Fruit fly (Drosophila melanogaster) whole organism, wandering third instar larva: ENCODE data around the gene Polr2I.
A peak's percentile ranks its signal among the peaks of the same experiment; 100 is the strongest.

Experiments
- Abd-B ChIP-seq: fragments of >200 bp; optimal IDR thresholded peaks from 2 replicates; lab custom pipeline; 2017; ENCODE audit warnings: missing biosample characterization, missing genetic modification characterization
- CG32264 ChIP-seq: fragments of 200-800 bp; sonication (Bioruptor generic); optimal IDR thresholded peaks from 2 replicates; lab custom pipeline; 2016; ENCODE audit warnings: missing biosample characterization, missing genetic modification characterization
- CG9705 ChIP-seq: fragments of 200-800 bp; sonication (Bioruptor generic); optimal IDR thresholded peaks from 2 replicates; lab custom pipeline; 2018; ENCODE audit warnings: missing biosample characterization, mild to moderate bottlenecking, missing genetic modification characterization
- CrebA ChIP-seq: fragments of 200-800 bp; sonication (Bioruptor generic); optimal IDR thresholded peaks from 2 replicates; lab custom pipeline; 2016; ENCODE audit warnings: missing biosample characterization, mild to moderate bottlenecking, missing genetic modification characterization, borderline replicate concordance
- Dfd ChIP-seq: fragments of >200 bp; optimal IDR thresholded peaks from 2 replicates; lab custom pipeline; 2017; ENCODE audit warnings: missing biosample characterization, missing genetic modification characterization
- Dif ChIP-seq: fragments of 200-275, 200-300 bp; sonication (Bioruptor generic); optimal IDR thresholded peaks from 2 replicates; lab custom pipeline; 2018; ENCODE audit warnings: missing biosample characterization, missing genetic modification characterization; ENCODE audit not compliant: partially characterized antibody
- GATAd ChIP-seq: sonication (Bioruptor generic); optimal IDR thresholded peaks from 2 replicates; lab custom pipeline; 2016; ENCODE audit warnings: missing biosample characterization, missing genetic modification characterization
- HLH106 ChIP-seq: fragments of 200-800 bp; optimal IDR thresholded peaks from 3 replicates; lab custom pipeline; 2019; ENCODE audit warnings: missing biosample characterization, mild to moderate bottlenecking, missing genetic modification characterization, moderate library complexity
- Hnf4 ChIP-seq: fragments of 200-800 bp; sonication (Bioruptor generic); optimal IDR thresholded peaks from 2 replicates; lab custom pipeline; 2016; ENCODE audit warnings: missing biosample characterization, mild to moderate bottlenecking, missing genetic modification characterization
- Hr78 ChIP-seq: fragments of >200 bp; optimal IDR thresholded peaks from 2 replicates; lab custom pipeline; 2017; ENCODE audit warnings: missing biosample characterization, missing genetic modification characterization
- Hr83 ChIP-seq: fragments of 200-300 bp; sonication (Bioruptor generic); optimal IDR thresholded peaks from 2 replicates; lab custom pipeline; 2016; ENCODE audit warnings: missing biosample characterization, mild to moderate bottlenecking, missing genetic modification characterization, moderate library complexity; ENCODE audit not compliant: poor library complexity, severe bottlenecking
- Jra ChIP-seq: sonication (Bioruptor generic); optimal IDR thresholded peaks from 2 replicates; lab custom pipeline; 2016; ENCODE audit warnings: missing biosample characterization, missing genetic modification characterization
- Mio ChIP-seq: sonication (Bioruptor generic); optimal IDR thresholded peaks from 2 replicates; lab custom pipeline; 2016; ENCODE audit warnings: missing biosample characterization, missing genetic modification characterization
- Myc ChIP-seq: fragments of >200 bp; optimal IDR thresholded peaks from 2 replicates; lab custom pipeline; 2017
- N ChIP-seq: fragments of >200 bp; optimal IDR thresholded peaks from 2 replicates; lab custom pipeline; 2018; ENCODE audit warnings: missing biosample characterization, missing external identifiers, missing genetic modification characterization
- OdsH ChIP-seq: fragments of 200-800 bp; sonication (Bioruptor generic); optimal IDR thresholded peaks from 2 replicates; lab custom pipeline; 2016; ENCODE audit warnings: missing biosample characterization, mild to moderate bottlenecking, missing genetic modification characterization
- Rel ChIP-seq, 2 experiments: fragments of 200-800 bp; sonication (Bioruptor generic) in 1 of 2; optimal IDR thresholded peaks; 2 replicates in 1 of 2; 3 replicates in 1 of 2; lab custom pipeline; 2016 to 2019; ENCODE audit warnings: mild to moderate bottlenecking in 2 of 2, missing biosample characterization in 2 of 2, missing genetic modification characterization in 2 of 2, moderate library complexity in 1 of 2
- Sp1 ChIP-seq: fragments of 200-800 bp; sonication (Bioruptor generic); optimal IDR thresholded peaks from 3 replicates; lab custom pipeline; 2019; ENCODE audit warnings: missing biosample characterization, mild to moderate bottlenecking, missing genetic modification characterization, moderate library complexity
- Vsx2 ChIP-seq: fragments of 200-300, 225-300 bp; sonication (Bioruptor generic); optimal IDR thresholded peaks from 2 replicates; lab custom pipeline; 2018; ENCODE audit warnings: missing biosample characterization, missing genetic modification characterization; ENCODE audit not compliant: partially characterized antibody
- br ChIP-seq: fragments of 200-800 bp; sonication (Bioruptor generic); optimal IDR thresholded peaks from 2 replicates; lab custom pipeline; 2016; ENCODE audit warnings: missing biosample characterization, missing genetic modification characterization
- brk ChIP-seq: fragments of 200-800 bp; sonication (Bioruptor generic); optimal IDR thresholded peaks from 2 replicates; lab custom pipeline; 2016; ENCODE audit warnings: missing biosample characterization, mild to moderate bottlenecking, missing genetic modification characterization
- dl ChIP-seq, 2 experiments: fragments of 175-275, 200-275 bp in 1 of 2; fragments of 200-275 bp in 1 of 2; sonication (Bioruptor generic); optimal IDR thresholded peaks; lab custom pipeline; 2018; ENCODE audit warnings: mild to moderate bottlenecking in 2 of 2, missing biosample characterization in 2 of 2, missing genetic modification characterization in 2 of 2, moderate library complexity in 2 of 2; ENCODE audit not compliant: partially characterized antibody in 2 of 2, insufficient read depth in 1 of 2
- dmrt93B ChIP-seq: fragments of 200-800 bp; sonication (Bioruptor generic); optimal IDR thresholded peaks from 2 replicates; lab custom pipeline; 2018; ENCODE audit warnings: missing biosample characterization, mild to moderate bottlenecking, missing genetic modification characterization
- dsf ChIP-seq: sonication (Bioruptor generic); optimal IDR thresholded peaks from 2 replicates; lab custom pipeline; 2016; ENCODE audit warnings: missing biosample characterization, missing genetic modification characterization, borderline replicate concordance
- ey ChIP-seq: fragments of 200-800 bp; sonication (Bioruptor generic); optimal IDR thresholded peaks from 2 replicates; lab custom pipeline; 2016; ENCODE audit warnings: missing biosample characterization, missing genetic modification characterization
- foxo ChIP-seq, 2 experiments: fragments of 200-800 bp; sonication (Bioruptor generic); optimal IDR thresholded peaks; 2 replicates in 1 of 2; 3 replicates in 1 of 2; lab custom pipeline; 2016 to 2017; ENCODE audit warnings: missing biosample characterization in 2 of 2, missing genetic modification characterization in 2 of 2
- fru ChIP-seq: fragments of 200-800 bp; sonication (Bioruptor generic); optimal IDR thresholded peaks from 3 replicates; lab custom pipeline; 2016; ENCODE audit warnings: missing biosample characterization, mild to moderate bottlenecking, missing genetic modification characterization
- h ChIP-seq: fragments of 200-800 bp; sonication (Bioruptor generic); optimal IDR thresholded peaks from 3 replicates; lab custom pipeline; 2016; ENCODE audit warnings: missing biosample characterization, mild to moderate bottlenecking, missing genetic modification characterization
- jim ChIP-seq: fragments of 175-275, 200-325 bp; sonication (Bioruptor generic); optimal IDR thresholded peaks from 2 replicates; lab custom pipeline; 2016; ENCODE audit warnings: missing biosample characterization, mild to moderate bottlenecking, missing genetic modification characterization
- lola ChIP-seq: fragments of >200 bp; optimal IDR thresholded peaks from 2 replicates; lab custom pipeline; 2017; ENCODE audit warnings: missing biosample characterization, missing genetic modification characterization
- pan ChIP-seq: fragments of >200 bp; optimal IDR thresholded peaks from 2 replicates; lab custom pipeline; 2017
- psq ChIP-seq: fragments of 200-800 bp; sonication (Bioruptor generic); optimal IDR thresholded peaks from 3 replicates; lab custom pipeline; 2017; ENCODE audit warnings: missing biosample characterization, mild to moderate bottlenecking, missing genetic modification characterization, moderate library complexity
- rgr ChIP-seq: fragments of 200-800 bp; sonication (Bioruptor generic); optimal IDR thresholded peaks from 3 replicates; lab custom pipeline; 2016; ENCODE audit warnings: missing biosample characterization, mild to moderate bottlenecking, missing genetic modification characterization
- sage ChIP-seq: fragments of 200-800 bp; sonication (Bioruptor generic); optimal IDR thresholded peaks from 2 replicates; lab custom pipeline; 2016; ENCODE audit warnings: missing biosample characterization, mild to moderate bottlenecking, missing genetic modification characterization
- sv ChIP-seq: fragments of 200-800 bp; sonication (Bioruptor generic); optimal IDR thresholded peaks from 3 replicates; lab custom pipeline; 2016; ENCODE audit warnings: missing biosample characterization, missing genetic modification characterization
- tai ChIP-seq: sonication (Bioruptor generic); optimal IDR thresholded peaks from 2 replicates; lab custom pipeline; 2016; ENCODE audit warnings: missing biosample characterization, missing genetic modification characterization
- usp ChIP-seq: fragments of >200 bp; optimal IDR thresholded peaks from 2 replicates; lab custom pipeline; 2017; ENCODE audit warnings: missing biosample characterization, missing genetic modification characterization
- woc ChIP-seq: sonication (Bioruptor generic); optimal IDR thresholded peaks from 2 replicates; lab custom pipeline; 2016; ENCODE audit warnings: missing biosample characterization, mild to moderate bottlenecking, missing genetic modification characterization

Gene Polr2I

DNA sequence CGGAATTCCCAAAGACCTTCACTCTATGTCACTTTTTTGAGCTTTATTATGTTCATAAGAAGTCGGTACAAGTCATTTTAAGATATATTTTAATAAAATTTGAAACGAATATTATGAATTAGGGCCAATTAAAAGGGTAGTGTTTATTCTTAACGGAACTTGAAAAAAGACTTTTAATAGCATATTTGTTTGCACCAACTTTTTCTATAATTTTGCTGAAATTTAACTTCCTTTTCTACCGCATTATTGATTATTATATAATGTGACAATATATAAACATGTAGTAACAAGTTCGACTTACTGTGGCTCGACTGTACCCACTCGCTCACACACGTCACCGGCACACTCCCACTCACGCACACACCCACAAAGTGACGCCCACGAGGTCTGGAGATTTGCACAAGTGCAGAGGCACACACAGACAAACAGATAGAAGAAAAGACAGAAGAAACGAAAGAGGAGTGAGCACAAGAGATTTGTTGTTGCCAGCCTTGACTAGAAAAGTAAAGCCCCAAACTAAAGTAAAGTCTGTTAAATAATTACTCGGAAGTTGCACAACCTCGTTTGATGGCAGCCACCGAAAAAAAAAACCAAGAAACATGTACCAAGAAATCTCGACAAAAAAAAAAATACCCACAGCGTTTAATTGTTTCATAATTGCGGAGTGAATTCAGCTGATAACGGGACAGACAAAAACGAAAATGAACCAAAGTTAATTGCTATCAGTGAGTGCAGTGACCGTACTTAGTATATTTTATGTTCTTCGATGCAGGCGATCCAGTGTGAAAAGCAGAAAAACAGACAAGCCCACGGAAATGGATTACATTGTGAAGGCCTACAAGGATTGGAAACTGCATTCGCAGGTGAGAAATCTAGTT lies 18.7 kb upstream of the Polr2I start:
- TF ChIP-seq usp (GFP tag; lab: Kevin White, UChicago) = no peak
- peak; percentile 54 for TF ChIP-seq fru (GFP tag; lab: Kevin White, UChicago)
- no peak for TF ChIP-seq Rel (GFP tag; optimal IDR thresholded peaks at IDR 0.05; lab: Kevin White, UChicago)
- peak; percentile 84 for TF ChIP-seq Rel (tag; optimal IDR thresholded peaks at IDR 0.05; lab: Kevin White, UChicago)
- TF ChIP-seq Hr78 (GFP tag; lab: Kevin White, UChicago) = no peak
- TF ChIP-seq Mio (GFP tag; lab: Kevin White, UChicago) = no peak
- peak in 1 of 2 experiments; percentile 57 for TF ChIP-seq foxo (GFP tag; optimal IDR thresholded peaks at IDR 0.05; lab: Kevin White, UChicago)
- TF ChIP-seq Abd-B = no peak
- TF ChIP-seq GATAd (GFP tag; lab: Kevin White, UChicago) = no peak
- peak; percentile 69 for TF ChIP-seq h (GFP tag; lab: Kevin White, UChicago)
- TF ChIP-seq dsf (GFP tag; lab: Kevin White, UChicago) = no peak
- no peak for TF ChIP-seq tai (GFP tag; lab: Kevin White, UChicago)
- no peak for TF ChIP-seq CrebA (GFP tag; lab: Kevin White, UChicago)
- peak; percentile 22 for TF ChIP-seq rgr (GFP tag; lab: Kevin White, UChicago)
- no peak for TF ChIP-seq CG9705 (GFP tag; lab: Kevin White, UChicago)
- TF ChIP-seq jim (GFP tag; lab: Kevin White, UChicago) = no peak
- no peak for TF ChIP-seq Hnf4 (GFP tag; lab: Kevin White, UChicago)
- TF ChIP-seq woc (GFP tag; lab: Kevin White, UChicago) = peak; percentile 38
- TF ChIP-seq pan = no peak
- TF ChIP-seq Myc (lab: Kevin White, UChicago) = no peak
- peak; percentile 11 for TF ChIP-seq Hr83 (GFP tag; lab: Kevin White, UChicago)
- TF ChIP-seq brk (GFP tag; lab: Kevin White, UChicago) = no peak
- TF ChIP-seq lola (GFP tag; lab: Kevin White, UChicago) = no peak
- peak; percentile 21 for TF ChIP-seq br
- TF ChIP-seq psq (GFP tag; lab: Kevin White, UChicago) = peak; percentile 36
- peak; percentile 27 for TF ChIP-seq ey (GFP tag; lab: Kevin White, UChicago)
- no peak for TF ChIP-seq Jra (GFP tag; lab: Kevin White, UChicago)
- no peak for TF ChIP-seq sage
- TF ChIP-seq Dif (GFP tag; lab: Kevin White, UChicago) = no peak
- no peak for TF ChIP-seq N
- TF ChIP-seq dl (GFP tag; optimal IDR thresholded peaks at IDR 0.05; lab: Kevin White, UChicago; ENCODE audit: insufficient read depth in 1 of 2, partially characterized antibody in 2 of 2) = no peak
- no peak for TF ChIP-seq Dfd (GFP tag; lab: Kevin White, UChicago)
- peak; percentile 30 for TF ChIP-seq Sp1
- TF ChIP-seq HLH106 (tag; lab: Kevin White, UChicago) = peak; percentile 46
- peak; percentile 57 for TF ChIP-seq OdsH (GFP tag; lab: Kevin White, UChicago)
- no peak for TF ChIP-seq CG32264 (GFP tag; lab: Kevin White, UChicago)
- TF ChIP-seq sv (GFP tag; lab: Kevin White, UChicago) = no peak
- no peak for TF ChIP-seq Vsx2 (GFP tag; lab: Kevin White, UChicago)
- TF ChIP-seq dmrt93B (GFP tag; lab: Kevin White, UChicago) = peak; percentile 29
- TF ChIP-seq, all 38 proteins: peak for 14

DNA sequence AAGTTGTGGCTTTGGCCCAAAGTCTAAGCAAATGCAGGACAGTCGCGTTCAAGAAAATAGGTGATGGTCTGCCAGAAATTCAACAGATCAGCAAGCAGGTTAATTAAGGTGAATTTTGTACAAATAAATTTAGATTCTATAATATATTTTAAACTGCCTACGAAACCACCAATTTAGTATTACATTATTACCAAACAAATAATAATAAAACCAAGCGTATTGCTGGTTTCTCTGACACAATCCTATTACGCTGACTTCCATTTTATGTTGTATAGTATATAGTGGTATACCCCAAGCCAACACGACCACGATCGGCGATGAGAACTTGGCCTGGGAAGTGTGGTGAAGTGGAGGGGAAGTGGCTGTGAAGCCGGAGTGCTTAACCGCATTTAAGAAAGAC lies 17.5 kb upstream of the Polr2I start:
- TF ChIP-seq Dif (GFP tag; lab: Kevin White, UChicago) (no peak), Sp1 (peak; percentile 91), lola (GFP tag; lab: Kevin White, UChicago) (no peak), ey (GFP tag; lab: Kevin White, UChicago) (peak; percentile 82), HLH106 (tag; lab: Kevin White, UChicago) (peak; percentile 87), sv (GFP tag; lab: Kevin White, UChicago) (no peak), tai (GFP tag; lab: Kevin White, UChicago) (peak; percentile 6), rgr (GFP tag; lab: Kevin White, UChicago) (peak; percentile 87), Mio (GFP tag; lab: Kevin White, UChicago) (no peak), Abd-B (no peak), Myc (lab: Kevin White, UChicago) (no peak), Vsx2 (GFP tag; lab: Kevin White, UChicago) (no peak), Dfd (GFP tag; lab: Kevin White, UChicago) (no peak), br (peak; percentile 78), GATAd (GFP tag; lab: Kevin White, UChicago) (no peak), brk (GFP tag; lab: Kevin White, UChicago) (peak; percentile 43), jim (GFP tag; lab: Kevin White, UChicago) (no peak), woc (GFP tag; lab: Kevin White, UChicago) (peak; percentile 84), OdsH (GFP tag; lab: Kevin White, UChicago) (peak; percentile 90), dl (GFP tag; optimal IDR thresholded peaks at IDR 0.05; lab: Kevin White, UChicago; ENCODE audit: insufficient read depth in 1 of 2, partially characterized antibody in 2 of 2) (no peak), Hnf4 (GFP tag; lab: Kevin White, UChicago) (peak; percentile 62), Hr78 (GFP tag; lab: Kevin White, UChicago) (no peak), CrebA (GFP tag; lab: Kevin White, UChicago) (peak; percentile 31), fru (GFP tag; lab: Kevin White, UChicago) (peak; percentile 87), sage (no peak), Jra (GFP tag; lab: Kevin White, UChicago) (peak; percentile 29), pan (no peak), usp (GFP tag; lab: Kevin White, UChicago) (no peak), h (GFP tag; lab: Kevin White, UChicago) (peak; percentile 83), dsf (GFP tag; lab: Kevin White, UChicago) (no peak), dmrt93B (GFP tag; lab: Kevin White, UChicago) (peak; percentile 74), Rel (GFP tag; optimal IDR thresholded peaks at IDR 0.05; lab: Kevin White, UChicago) (no peak), Rel (tag; optimal IDR thresholded peaks at IDR 0.05; lab: Kevin White, UChicago) (peak; percentile 65), psq (GFP tag; lab: Kevin White, UChicago) (peak; percentile 84), N (no peak), CG9705 (GFP tag; lab: Kevin White, UChicago) (peak; percentile 67), Hr83 (GFP tag; lab: Kevin White, UChicago) (no peak), foxo (GFP tag; optimal IDR thresholded peaks at IDR 0.05; lab: Kevin White, UChicago) (peak in 1 of 2 experiments; percentile 83)
